Worm (Caenorhabditis elegans) whole organism, dauer: ENCODE data around the gene srbc-10.
"Not testable (repeated sequence)": the region's sequence is repeated elsewhere in the genome, so short reads cannot be mapped to it uniquely, and the experiment has no call there.

Experiments used
- unc-62 ChIP-seq: sonication (generic microtip); optimal IDR thresholded peaks from 2 replicates; lab custom pipeline; 2017; ENCODE audit warnings: missing biosample characterization, missing genetic modification reagents, missing genetic modification characterization

The srbc-10 gene

DNA sequence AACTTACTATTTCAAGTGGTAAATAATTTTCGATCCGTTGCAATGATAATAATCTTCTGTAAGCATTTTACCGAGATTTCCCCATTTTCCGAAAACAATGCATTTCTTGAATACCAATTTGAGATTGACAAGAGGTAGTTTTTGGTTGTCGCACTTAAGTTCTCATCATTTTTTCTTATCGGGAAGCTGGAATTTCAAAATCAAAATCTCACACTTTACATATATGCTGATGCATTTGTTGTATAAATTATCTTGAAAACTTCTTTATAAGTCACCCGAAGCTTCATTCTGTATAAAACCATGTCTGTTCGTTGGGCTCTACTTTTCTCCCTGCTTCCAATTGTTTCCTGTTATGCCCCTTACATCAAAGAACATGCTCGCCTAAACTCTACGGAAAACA is 41.4 kb downstream of the srbc-10 start, which contains the start of gene try-11:
TSS of gene try-11 (plus strand) at position 301 of the 400 bp plus-strand sequence.
- no peak for TF ChIP-seq unc-62

DNA sequence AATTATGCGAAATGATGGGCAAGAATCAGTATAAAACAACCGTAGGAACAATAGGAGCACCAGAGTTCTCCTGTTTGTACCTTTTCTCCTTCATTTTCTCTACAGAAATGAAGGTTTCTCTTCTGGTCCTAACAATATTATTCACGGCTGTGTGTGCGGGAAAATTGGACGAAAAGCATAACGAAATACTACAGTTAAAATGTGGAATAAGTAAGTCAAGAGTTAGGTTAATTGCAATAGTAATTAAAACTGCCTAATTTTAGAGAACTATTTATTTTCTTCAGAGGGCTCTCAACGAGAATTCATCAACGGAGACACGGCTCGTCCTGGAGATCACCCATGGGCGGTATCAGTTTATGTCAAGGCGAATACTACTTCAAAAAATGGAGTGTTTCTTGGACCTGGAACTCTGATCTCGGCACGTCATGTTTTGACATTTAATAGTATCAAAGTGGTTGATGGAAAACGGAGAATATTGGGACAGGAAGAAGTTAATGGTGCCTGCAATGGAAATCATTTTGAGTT is 43.5 kb downstream of the srbc-10 start, which contains the start of gene try-12:
TSS of gene try-12 (plus strand) at position 51 of the 525 bp plus-strand sequence.
- no peak for TF ChIP-seq unc-62

DNA sequence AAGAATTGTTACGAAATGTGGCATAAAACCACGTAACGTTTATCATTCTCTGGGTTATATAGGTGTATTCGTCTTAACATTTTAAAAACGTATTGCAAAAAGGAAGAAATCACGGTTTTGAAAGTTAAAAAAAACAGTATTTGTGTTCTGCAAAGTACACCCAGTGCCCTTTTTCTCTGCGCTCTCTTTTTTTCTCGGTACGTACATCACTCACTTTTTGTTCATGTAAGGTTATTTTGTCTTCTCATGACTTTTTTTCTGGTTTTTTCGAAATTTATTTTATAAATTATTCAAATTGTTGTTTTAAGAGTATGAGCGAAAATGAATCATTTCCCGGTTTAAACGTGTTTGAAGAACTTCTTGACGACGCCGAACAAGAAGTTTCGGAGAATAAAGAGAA is 45.9 kb downstream of the srbc-10 start, which contains the start of gene F25E5.5:
TSS of gene F25E5.5 (plus strand) at position 301 of the 400 bp plus-strand sequence.
- no peak for TF ChIP-seq unc-62

DNA sequence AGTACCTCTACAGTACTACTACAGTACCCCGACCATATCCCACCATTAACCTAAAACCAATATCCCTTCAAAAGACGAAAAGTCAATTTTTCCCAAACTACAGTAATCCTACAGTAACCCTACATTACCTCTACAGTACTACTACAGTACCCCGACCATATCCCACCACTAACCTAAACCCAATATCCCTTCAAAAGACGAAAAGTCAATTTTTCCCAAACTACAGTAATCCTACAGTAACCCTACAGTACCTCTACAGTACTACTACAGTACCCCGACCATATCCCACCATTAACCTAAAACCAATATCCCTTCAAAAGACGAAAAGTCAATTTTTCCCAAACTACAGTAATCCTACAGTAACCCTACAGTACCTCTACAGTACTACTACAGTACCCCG is 48.5 kb downstream of the srbc-10 start, which contains the start of gene nhr-141:
TSS of gene nhr-141 (plus strand) at position 331 of the 400 bp plus-strand sequence.
- TF ChIP-seq unc-62, result not testable (repeated sequence)
